Fruit fly (Drosophila melanogaster) whole organism, wandering third instar larva: ENCODE measurements around the gene CG9628.

Experiments
- Abd-B ChIP-seq: fragments of >200 bp; optimal IDR thresholded peaks from 2 replicates; lab custom pipeline; 2017; ENCODE audit warnings: missing biosample characterization, missing genetic modification characterization
- CG32264 ChIP-seq: fragments of 200-800 bp; sonication (Bioruptor generic); optimal IDR thresholded peaks from 2 replicates; lab custom pipeline; 2016; ENCODE audit warnings: missing biosample characterization, missing genetic modification characterization
- CG9705 ChIP-seq: fragments of 200-800 bp; sonication (Bioruptor generic); optimal IDR thresholded peaks from 2 replicates; lab custom pipeline; 2018; ENCODE audit warnings: missing biosample characterization, mild to moderate bottlenecking, missing genetic modification characterization
- CrebA ChIP-seq: fragments of 200-800 bp; sonication (Bioruptor generic); optimal IDR thresholded peaks from 2 replicates; lab custom pipeline; 2016; ENCODE audit warnings: missing biosample characterization, mild to moderate bottlenecking, missing genetic modification characterization, borderline replicate concordance
- HLH106 ChIP-seq: fragments of 200-800 bp; optimal IDR thresholded peaks from 3 replicates; lab custom pipeline; 2019; ENCODE audit warnings: missing biosample characterization, mild to moderate bottlenecking, missing genetic modification characterization, moderate library complexity
- Jra ChIP-seq: sonication (Bioruptor generic); optimal IDR thresholded peaks from 2 replicates; lab custom pipeline; 2016; ENCODE audit warnings: missing biosample characterization, missing genetic modification characterization
- N ChIP-seq: fragments of >200 bp; optimal IDR thresholded peaks from 2 replicates; lab custom pipeline; 2018; ENCODE audit warnings: missing biosample characterization, missing external identifiers, missing genetic modification characterization
- Rel ChIP-seq, 2 experiments: fragments of 200-800 bp; sonication (Bioruptor generic) in 1 of 2; optimal IDR thresholded peaks; 2 replicates in 1 of 2; 3 replicates in 1 of 2; lab custom pipeline; 2016 to 2019; ENCODE audit warnings: mild to moderate bottlenecking in 2 of 2, missing biosample characterization in 2 of 2, missing genetic modification characterization in 2 of 2, moderate library complexity in 1 of 2
- fru ChIP-seq: fragments of 200-800 bp; sonication (Bioruptor generic); optimal IDR thresholded peaks from 3 replicates; lab custom pipeline; 2016; ENCODE audit warnings: missing biosample characterization, mild to moderate bottlenecking, missing genetic modification characterization
- lola ChIP-seq: fragments of >200 bp; optimal IDR thresholded peaks from 2 replicates; lab custom pipeline; 2017; ENCODE audit warnings: missing biosample characterization, missing genetic modification characterization
- sage ChIP-seq: fragments of 200-800 bp; sonication (Bioruptor generic); optimal IDR thresholded peaks from 2 replicates; lab custom pipeline; 2016; ENCODE audit warnings: missing biosample characterization, mild to moderate bottlenecking, missing genetic modification characterization
- usp ChIP-seq: fragments of >200 bp; optimal IDR thresholded peaks from 2 replicates; lab custom pipeline; 2017; ENCODE audit warnings: missing biosample characterization, missing genetic modification characterization

- TF ChIP-seq fru (GFP tag; lab: Kevin White, UChicago) (no peak), Jra (GFP tag; lab: Kevin White, UChicago) (no peak), Abd-B (GFP tag; lab: Kevin White, UChicago) (no peak), CG32264 (GFP tag; lab: Kevin White, UChicago) (no peak), Rel (GFP tag; optimal IDR thresholded peaks at IDR 0.05; lab: Kevin White, UChicago) (no peak), Rel (tag; optimal IDR thresholded peaks at IDR 0.05; lab: Kevin White, UChicago) (no peak), N (GFP tag; lab: Kevin White, UChicago) (no peak), sage (GFP tag; lab: Kevin White, UChicago) (no peak), CG9705 (GFP tag; lab: Kevin White, UChicago) (no peak), lola (GFP tag; lab: Kevin White, UChicago) (no peak), usp (GFP tag; lab: Kevin White, UChicago) (no peak), CrebA (GFP tag; lab: Kevin White, UChicago) (no peak), HLH106 (tag; lab: Kevin White, UChicago) (no peak)
These were observed 37.6 kb downstream of the CG9628 start for dm6 chr3L:14659954-14660907.
